Worm (Caenorhabditis elegans) whole organism, mixed stage, embryonic: ENCODE data around the gene zhit-3.

Source experiments
- bed-3 ChIP-seq: fragments of 200-800 bp; sonication (Bioruptor generic); optimal IDR thresholded peaks from 3 replicates; lab custom pipeline; 2018; ENCODE audit warnings: mild to moderate bottlenecking, missing genetic modification characterization, moderate library complexity, missing compliant biosample characterization
- blmp-1 ChIP-seq: fragments of 150-350 bp; optimal IDR thresholded peaks from 2 replicates; lab custom pipeline; 2014; ENCODE audit warnings: missing biosample characterization, missing genetic modification characterization
- ceh-43 ChIP-seq: fragments of 200-800 bp; sonication (Bioruptor generic); optimal IDR thresholded peaks from 2 replicates; lab custom pipeline; 2018; ENCODE audit warnings: mild to moderate bottlenecking, missing genetic modification characterization, moderate library complexity, missing compliant biosample characterization
- ceh-83 ChIP-seq: fragments of 200-800 bp; sonication (Bioruptor generic); optimal IDR thresholded peaks from 2 replicates; lab custom pipeline; 2018; ENCODE audit warnings: mild to moderate bottlenecking, missing genetic modification characterization, missing compliant biosample characterization
- ces-1 ChIP-seq: fragments of 150-350 bp; optimal IDR thresholded peaks from 2 replicates; lab custom pipeline; 2014; ENCODE audit warnings: missing biosample characterization, missing genetic modification reagents, missing genetic modification characterization
- cnd-1 ChIP-seq: fragments of 200-800 bp; sonication (Bioruptor generic); optimal IDR thresholded peaks from 2 replicates; lab custom pipeline; 2018; ENCODE audit warnings: mild to moderate bottlenecking, missing genetic modification characterization, missing compliant biosample characterization
- drap-1 ChIP-seq: fragments of 200-800 bp; sonication (Bioruptor generic); optimal IDR thresholded peaks from 3 replicates; lab custom pipeline; 2018; ENCODE audit warnings: mild to moderate bottlenecking, missing genetic modification characterization, missing compliant biosample characterization
- elt-1 ChIP-seq: sonication (generic microtip); optimal IDR thresholded peaks from 2 replicates; lab custom pipeline; 2017; ENCODE audit warnings: missing genetic modification characterization, mild to moderate bottlenecking, missing compliant biosample characterization, antibody characterized with exemption, moderate library complexity, borderline replicate concordance; ENCODE audit not compliant: insufficient read depth
- elt-3 ChIP-seq: fragments of 150-350 bp; optimal IDR thresholded peaks from 2 replicates; lab custom pipeline; 2014; ENCODE audit warnings: missing biosample characterization, missing genetic modification characterization
- flh-1 ChIP-seq: fragments of 200-800 bp; sonication (Bioruptor generic); optimal IDR thresholded peaks from 2 replicates; lab custom pipeline; 2018; ENCODE audit warnings: mild to moderate bottlenecking, missing genetic modification characterization, moderate library complexity, missing compliant biosample characterization
- ham-2 ChIP-seq: fragments of 200-800 bp; sonication (Bioruptor generic); optimal IDR thresholded peaks from 2 replicates; lab custom pipeline; 2018; ENCODE audit warnings: mild to moderate bottlenecking, missing genetic modification characterization, missing compliant biosample characterization
- hlh-1 ChIP-seq: fragments of 150-350 bp; optimal IDR thresholded peaks from 2 replicates; lab custom pipeline; 2014; ENCODE audit warnings: missing biosample characterization, missing genetic modification reagents, missing genetic modification characterization
- lin-32 ChIP-seq: fragments of 200-800 bp; sonication (Bioruptor generic); optimal IDR thresholded peaks from 2 replicates; lab custom pipeline; 2018; ENCODE audit warnings: mild to moderate bottlenecking, missing genetic modification characterization, missing compliant biosample characterization
- lsy-2 ChIP-seq: fragments of 150-350 bp; optimal IDR thresholded peaks from 2 replicates; lab custom pipeline; 2014; ENCODE audit warnings: missing biosample characterization, missing genetic modification characterization
- mep-1 ChIP-seq: fragments of 150-350 bp; optimal IDR thresholded peaks from 2 replicates; lab custom pipeline; 2017; ENCODE audit warnings: missing biosample characterization, missing genetic modification reagents, missing genetic modification characterization, inconsistent platforms
- mls-2 ChIP-seq: sonication (generic microtip); optimal IDR thresholded peaks from 2 replicates; lab custom pipeline; 2016; ENCODE audit warnings: mild to moderate bottlenecking, missing genetic modification characterization, moderate library complexity, missing compliant biosample characterization
- nhr-12 ChIP-seq: fragments of 150-350 bp; optimal IDR thresholded peaks from 2 replicates; lab custom pipeline; 2014; ENCODE audit warnings: missing biosample characterization, missing genetic modification characterization
- nhr-2 ChIP-seq: fragments of 150-350 bp; optimal IDR thresholded peaks from 2 replicates; lab custom pipeline; 2014; ENCODE audit warnings: missing biosample characterization, missing genetic modification characterization
- nhr-237 ChIP-seq: fragments of 150-350 bp; optimal IDR thresholded peaks from 2 replicates; lab custom pipeline; 2014; ENCODE audit warnings: missing biosample characterization, missing genetic modification characterization
- nhr-28 ChIP-seq: fragments of 150-350 bp; optimal IDR thresholded peaks from 2 replicates; lab custom pipeline; 2014; ENCODE audit warnings: missing biosample characterization, missing genetic modification characterization
- pha-4 ChIP-seq: fragments of 150-350 bp; optimal IDR thresholded peaks from 2 replicates; lab custom pipeline; 2018; ENCODE audit warnings: missing biosample characterization, missing genetic modification reagents, missing genetic modification characterization
- sem-2 ChIP-seq: fragments of 200-800 bp; sonication (Bioruptor generic); optimal IDR thresholded peaks from 2 replicates; lab custom pipeline; 2018; ENCODE audit warnings: mild to moderate bottlenecking, missing genetic modification characterization, missing compliant biosample characterization
- snpc-4 ChIP-seq: fragments of 150-350 bp; optimal IDR thresholded peaks from 2 replicates; lab custom pipeline; 2014; ENCODE audit warnings: missing biosample characterization, missing genetic modification characterization
- sptf-1 ChIP-seq: sonication (generic microtip); optimal IDR thresholded peaks from 2 replicates; lab custom pipeline; 2017; ENCODE audit warnings: mild to moderate bottlenecking, missing genetic modification characterization, moderate library complexity, missing compliant biosample characterization
- tbx-8 ChIP-seq: fragments of 200-800 bp; sonication (Bioruptor generic); optimal IDR thresholded peaks from 2 replicates; lab custom pipeline; 2018; ENCODE audit warnings: mild to moderate bottlenecking, missing genetic modification characterization, moderate library complexity, missing compliant biosample characterization
- unc-39 ChIP-seq: fragments of 150-350 bp; optimal IDR thresholded peaks from 2 replicates; lab custom pipeline; 2014; ENCODE audit warnings: missing biosample characterization, missing genetic modification characterization
- unc-62 ChIP-seq: fragments of 150-350 bp; optimal IDR thresholded peaks from 2 replicates; lab custom pipeline; 2014; ENCODE audit warnings: missing biosample characterization, missing genetic modification reagents, missing genetic modification characterization
- zip-8 ChIP-seq: fragments of 150-350 bp; optimal IDR thresholded peaks from 2 replicates; lab custom pipeline; 2014; ENCODE audit warnings: missing biosample characterization, missing genetic modification characterization
- ztf-11 ChIP-seq: fragments of 150-350 bp; optimal IDR thresholded peaks from 2 replicates; lab custom pipeline; 2014; ENCODE audit warnings: missing biosample characterization, missing genetic modification characterization

Gene zhit-3

ce11 chrV:10248255-10248979 lies 36.5 kb upstream of the zhit-3 start, which contains the start of gene akt-1:
akt-1 (plus strand) TSS chrV:10248905.
- no peak for TF ChIP-seq lsy-2
- TF ChIP-seq ces-1 (GFP tag; lab: Kevin White, UChicago): no peak
- no peak for TF ChIP-seq lin-32
- TF ChIP-seq nhr-12: no peak
- TF ChIP-seq sem-2 (GFP tag; lab: Kevin White, UChicago): no peak
- TF ChIP-seq mep-1 (tag; lab: Kevin White, UChicago): no peak
- TF ChIP-seq hlh-1 (tag; lab: Kevin White, UChicago): no peak
- no peak for TF ChIP-seq nhr-2 (tag; lab: Kevin White, UChicago)
- no peak for TF ChIP-seq ceh-83 (GFP tag; lab: Kevin White, UChicago)
- no peak for TF ChIP-seq sptf-1 (tag; lab: Kevin White, UChicago)
- no peak for TF ChIP-seq elt-3 (tag; lab: Kevin White, UChicago)
- TF ChIP-seq flh-1: no peak
- no peak for TF ChIP-seq snpc-4 (tag; lab: Kevin White, UChicago)
- no peak for TF ChIP-seq unc-39 (tag; lab: Kevin White, UChicago)
- TF ChIP-seq nhr-237 (tag; lab: Kevin White, UChicago): no peak
- TF ChIP-seq bed-3 (GFP tag; lab: Kevin White, UChicago): no peak

- TF ChIP-seq unc-39 (tag; lab: Kevin White, UChicago) (no peak), lsy-2 (no peak), blmp-1 (tag; lab: Kevin White, UChicago) (no peak), snpc-4 (tag; lab: Kevin White, UChicago) (no peak), ceh-43 (GFP tag; lab: Kevin White, UChicago) (no peak), zip-8 (tag; lab: Kevin White, UChicago) (no peak), drap-1 (GFP tag; lab: Kevin White, UChicago) (no peak), unc-62 (GFP tag; lab: Kevin White, UChicago) (no peak), cnd-1 (no peak), pha-4 (tag; lab: Kevin White, UChicago) (no peak), nhr-2 (tag; lab: Kevin White, UChicago) (no peak), mls-2 (no peak)
Measured at ce11 chrV:10247673-10248239, 35.8 kb upstream of the zhit-3 start.

- peak; percentile 75 for TF ChIP-seq pha-4 (tag; lab: Kevin White, UChicago)
- no peak for TF ChIP-seq cnd-1
Measured at ce11 chrV:10246967-10247366, 35.0 kb upstream of the zhit-3 start.

- TF ChIP-seq nhr-28 (tag; lab: Kevin White, UChicago) (no peak), ces-1 (GFP tag; lab: Kevin White, UChicago) (peak; percentile 2), zip-8 (tag; lab: Kevin White, UChicago) (no peak)
Measured at ce11 chrV:10246443-10246885, 34.5 kb upstream of the zhit-3 start.

ce11 chrV:10245615-10246014 lies 33.7 kb upstream of the zhit-3 start:
- TF ChIP-seq cnd-1 (no peak), ham-2 (GFP tag; lab: Kevin White, UChicago) (no peak), elt-3 (tag; lab: Kevin White, UChicago) (no peak)

- TF ChIP-seq tbx-8 (no peak), blmp-1 (tag; lab: Kevin White, UChicago) (no peak), lsy-2 (no peak), ztf-11 (tag; lab: Kevin White, UChicago) (no peak), elt-1 (peak; percentile 54)
- TF ChIP-seq, all 35 proteins: peak for 1
Measured at ce11 chrV:10244018-10244720, 32.2 kb upstream of the zhit-3 start.
